Worm (Caenorhabditis elegans) whole organism, L1 larva: ENCODE data around the gene T27D12.1.

Experiments
- aly-2 ChIP-seq: fragments of 150-350 bp; optimal IDR thresholded peaks from 2 replicates; lab custom pipeline; 2014; ENCODE audit warnings: missing biosample characterization, missing genetic modification characterization
- sup-37 ChIP-seq: fragments of 200-800 bp; sonication (Bioruptor generic); optimal IDR thresholded peaks from 2 replicates; lab custom pipeline; 2018; ENCODE audit warnings: mild to moderate bottlenecking, missing genetic modification characterization, missing compliant biosample characterization
- unc-62 ChIP-seq: fragments of 150-350 bp; optimal IDR thresholded peaks from 2 replicates; lab custom pipeline; 2014; ENCODE audit warnings: missing biosample characterization, missing genetic modification reagents, missing genetic modification characterization

- TF ChIP-seq unc-62 (GFP tag; lab: Kevin White, UChicago) = no peak
- no peak for TF ChIP-seq sup-37
- no peak for TF ChIP-seq aly-2
Measured at ce11 chrII:11810436-11810835, 32.0 kb upstream of the T27D12.1 start, which contains the start of gene F43G6.7.
